Worm (Caenorhabditis elegans) whole organism, L3 larva: ENCODE measurements around the gene lin-23.

ENCODE experiments used
- aly-2 ChIP-seq: fragments of 150-350 bp; optimal IDR thresholded peaks from 2 replicates; lab custom pipeline; 2014; ENCODE audit warnings: missing biosample characterization, missing genetic modification characterization
- egl-27 ChIP-seq: sonication (generic microtip); optimal IDR thresholded peaks from 4 replicates; lab custom pipeline; 2017; ENCODE audit warnings: missing biosample characterization, missing genetic modification reagents, missing genetic modification characterization
- fkh-10 ChIP-seq: sonication (generic microtip); optimal IDR thresholded peaks from 2 replicates; lab custom pipeline; 2017; ENCODE audit warnings: missing biosample characterization, missing genetic modification reagents, missing genetic modification characterization
- lin-15B ChIP-seq: fragments of 150-350 bp; optimal IDR thresholded peaks from 2 replicates; lab custom pipeline; 2014; ENCODE audit warnings: missing biosample characterization, missing genetic modification characterization
- lin-39 ChIP-seq: fragments of 150-350 bp; optimal IDR thresholded peaks from 2 replicates; lab custom pipeline; 2018; ENCODE audit warnings: missing biosample characterization, missing genetic modification reagents, missing genetic modification characterization
- nhr-25 ChIP-seq: sonication (generic microtip); optimal IDR thresholded peaks from 2 replicates; lab custom pipeline; 2017; ENCODE audit warnings: missing biosample characterization, missing genetic modification characterization
- nhr-28 ChIP-seq: fragments of 150-350 bp; optimal IDR thresholded peaks from 2 replicates; lab custom pipeline; 2014; ENCODE audit warnings: missing biosample characterization, missing genetic modification characterization
- nhr-43 ChIP-seq: sonication (generic microtip); optimal IDR thresholded peaks from 2 replicates; lab custom pipeline; 2016; ENCODE audit warnings: mild to moderate bottlenecking, missing genetic modification characterization, missing compliant biosample characterization; ENCODE audit not compliant: poor library complexity, severe bottlenecking
- nhr-76 ChIP-seq: fragments of 150-350 bp; sonication (generic microtip); optimal IDR thresholded peaks from 5 replicates; lab custom pipeline; 2014; ENCODE audit warnings: missing biosample characterization, missing genetic modification characterization
- tbx-2 ChIP-seq: sonication (generic microtip); optimal IDR thresholded peaks from 2 replicates; lab custom pipeline; 2016; ENCODE audit warnings: mild to moderate bottlenecking, missing genetic modification characterization, missing compliant biosample characterization
- zag-1 ChIP-seq: fragments of 150-350 bp; optimal IDR thresholded peaks from 2 replicates; lab custom pipeline; 2014; ENCODE audit warnings: missing biosample characterization, missing genetic modification characterization
- ztf-11 ChIP-seq: fragments of 150-350 bp; optimal IDR thresholded peaks from 2 replicates; lab custom pipeline; 2014; ENCODE audit warnings: missing biosample characterization, missing genetic modification characterization

DNA sequence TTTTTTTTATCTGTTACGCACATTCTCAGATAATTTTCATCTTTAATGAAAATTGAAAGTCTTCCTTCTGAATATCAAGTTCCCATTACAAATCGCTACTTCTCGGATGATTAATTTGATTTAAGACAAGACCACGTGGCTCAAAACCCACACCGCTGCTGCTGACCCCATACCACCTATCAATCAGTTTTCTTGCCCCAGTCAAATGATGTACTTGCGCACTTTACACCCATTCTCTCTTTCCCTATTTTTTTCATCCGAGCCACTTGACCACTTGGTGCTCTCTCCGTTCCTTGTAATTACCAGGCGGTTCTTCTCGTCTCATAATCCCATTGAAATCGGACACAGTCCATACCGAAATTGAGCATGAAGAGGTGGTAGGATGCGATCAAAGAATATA lies 22.9 kb downstream of the lin-23 start:
- TF ChIP-seq nhr-25 (no peak), nhr-76 (tag; lab: Kevin White, UChicago) (no peak), lin-39 (tag; lab: Kevin White, UChicago) (peak; percentile 50), ztf-11 (tag; lab: Kevin White, UChicago) (no peak), zag-1 (tag; lab: Kevin White, UChicago) (no peak), aly-2 (tag; lab: Kevin White, UChicago) (no peak), fkh-10 (GFP tag; lab: Kevin White, UChicago) (no peak), lin-15B (no peak), nhr-43 (tag; lab: Kevin White, UChicago) (no peak), tbx-2 (no peak), egl-27 (tag; lab: Kevin White, UChicago) (no peak), nhr-28 (tag; lab: Kevin White, UChicago) (no peak)
